Fruit fly (Drosophila melanogaster) whole organism, prepupa: ENCODE data around the gene Fign.
A peak's percentile ranks its signal among the peaks of the same experiment; 100 is the strongest.

Experiments used
- Blimp-1 ChIP-seq: fragments of 200-800 bp; sonication (Bioruptor generic); optimal IDR thresholded peaks from 3 replicates; lab custom pipeline; 2017; ENCODE audit warnings: missing biosample characterization, missing genetic modification characterization, mild to moderate bottlenecking, moderate library complexity, missing genetic modification reagents
- CG10631 ChIP-seq: fragments of 200-800 bp; sonication (Bioruptor generic); optimal IDR thresholded peaks from 2 replicates; lab custom pipeline; 2016; ENCODE audit warnings: missing biosample characterization, missing genetic modification characterization
- CG11294 ChIP-seq: fragments of 200-800 bp; sonication (Bioruptor generic); IDR thresholded peaks from 2 replicates; pipeline ENCODE4 v1.3.6; 2022; ENCODE audit warnings: missing biosample characterization, missing genetic modification characterization
- CG11762 ChIP-seq: fragments of 200-800 bp; sonication (Bioruptor generic); optimal IDR thresholded peaks from 3 replicates; lab custom pipeline; 2016; ENCODE audit warnings: missing biosample characterization, missing genetic modification characterization; ENCODE audit not compliant: insufficient read depth
- CG11902 ChIP-seq: fragments of 200-800 bp; sonication (Bioruptor generic); optimal IDR thresholded peaks from 3 replicates; lab custom pipeline; 2016; ENCODE audit warnings: missing biosample characterization, missing genetic modification characterization
- CG15336 ChIP-seq: fragments of 200-800 bp; sonication (Bioruptor generic); IDR thresholded peaks from 2 replicates; pipeline ENCODE4 v1.3.6; 2022; ENCODE audit warnings: missing biosample characterization, missing genetic modification characterization
- CG31627 ChIP-seq: fragments of 200-800 bp; sonication (Bioruptor generic); optimal IDR thresholded peaks from 3 replicates; lab custom pipeline; 2016; ENCODE audit warnings: missing biosample characterization, missing genetic modification characterization
- CG32006 ChIP-seq: fragments of 200-800 bp; sonication (Bioruptor generic); optimal IDR thresholded peaks from 3 replicates; lab custom pipeline; 2017; ENCODE audit warnings: missing biosample characterization, mild to moderate bottlenecking, missing genetic modification characterization
- CG34406 ChIP-seq: fragments of 200-800 bp; sonication (Bioruptor generic); optimal IDR thresholded peaks from 3 replicates; lab custom pipeline; 2016; ENCODE audit warnings: missing biosample characterization, missing genetic modification characterization
- CG3919 ChIP-seq: fragments of 200-800 bp; sonication (Bioruptor generic); optimal IDR thresholded peaks from 3 replicates; lab custom pipeline; 2016; ENCODE audit warnings: missing biosample characterization, missing genetic modification characterization
- CG6163 ChIP-seq: fragments of 200-800 bp; sonication (Bioruptor generic); IDR thresholded peaks from 3 replicates; pipeline ENCODE4 v1.3.6; 2022; ENCODE audit warnings: missing biosample characterization, missing genetic modification characterization
- CG6276 ChIP-seq: fragments of 200-800 bp; sonication (Bioruptor generic); optimal IDR thresholded peaks from 2 replicates; lab custom pipeline; 2017; ENCODE audit warnings: missing biosample characterization, mild to moderate bottlenecking, missing genetic modification characterization
- CG6792 ChIP-seq: fragments of 200-800 bp; sonication (Bioruptor generic); optimal IDR thresholded peaks from 3 replicates; lab custom pipeline; 2016; ENCODE audit warnings: missing biosample characterization, missing genetic modification characterization
- CG6854 ChIP-seq: fragments of 200-800 bp; sonication (Bioruptor generic); optimal IDR thresholded peaks from 2 replicates; lab custom pipeline; 2017; ENCODE audit warnings: missing biosample characterization, mild to moderate bottlenecking, missing genetic modification characterization
- CG7368 ChIP-seq: fragments of 200-800 bp; sonication (Bioruptor generic); optimal IDR thresholded peaks from 3 replicates; lab custom pipeline; 2016; ENCODE audit warnings: missing biosample characterization, missing genetic modification characterization
- CG8119 ChIP-seq: fragments of 200-800 bp; sonication (Bioruptor generic); IDR thresholded peaks from 3 replicates; pipeline ENCODE4 v1.3.6; 2022; ENCODE audit warnings: missing biosample characterization, missing genetic modification characterization
- CG8319 ChIP-seq: fragments of 200-800 bp; sonication (Bioruptor generic); optimal IDR thresholded peaks from 3 replicates; lab custom pipeline; 2016; ENCODE audit warnings: missing biosample characterization, missing genetic modification characterization
- CG8632 ChIP-seq: fragments of 200-800 bp; sonication (Bioruptor generic); optimal IDR thresholded peaks from 3 replicates; lab custom pipeline; 2016; ENCODE audit warnings: missing biosample characterization, missing genetic modification characterization
- CG9139 ChIP-seq: fragments of 200-800 bp; sonication (Bioruptor generic); optimal IDR thresholded peaks from 3 replicates; lab custom pipeline; 2017; ENCODE audit warnings: missing biosample characterization, mild to moderate bottlenecking, missing genetic modification characterization
- Eip78C ChIP-seq: fragments of 200-800 bp; sonication (Bioruptor generic); peaks from one replicate; lab custom pipeline; 2016; ENCODE audit warnings: missing biosample characterization, missing genetic modification characterization
- Eip93F ChIP-seq: fragments of 200-800 bp; sonication (Bioruptor generic); optimal IDR thresholded peaks from 2 replicates; lab custom pipeline; 2016; ENCODE audit warnings: missing biosample characterization, mild to moderate bottlenecking, missing genetic modification characterization
- Ets21C ChIP-seq: fragments of 200-800 bp; sonication (Bioruptor generic); optimal IDR thresholded peaks from 3 replicates; lab custom pipeline; 2016; ENCODE audit warnings: missing biosample characterization, missing genetic modification characterization
- Ets96B ChIP-seq: fragments of 200-800 bp; optimal IDR thresholded peaks from 2 replicates; lab custom pipeline; 2019; ENCODE audit warnings: missing biosample characterization, mild to moderate bottlenecking, missing genetic modification characterization, moderate library complexity
- Gug ChIP-seq: fragments of 200-800 bp; sonication (Bioruptor generic); IDR thresholded peaks from 2 replicates; pipeline ENCODE4 v1.3.6; 2022; ENCODE audit warnings: missing biosample characterization, missing genetic modification characterization
- Hr38 ChIP-seq: sonication (Bioruptor generic); optimal IDR thresholded peaks from 2 replicates; lab custom pipeline; 2016; ENCODE audit warnings: missing biosample characterization, missing genetic modification characterization
- Hr39 ChIP-seq: fragments of 200-800 bp; sonication (Bioruptor generic); optimal IDR thresholded peaks from 2 replicates; lab custom pipeline; 2016; ENCODE audit warnings: missing biosample characterization, missing genetic modification characterization
- Hr4 ChIP-seq: fragments of 200-800 bp; sonication (Bioruptor generic); optimal IDR thresholded peaks from 3 replicates; lab custom pipeline; 2016; ENCODE audit warnings: missing biosample characterization, missing genetic modification characterization
- Lpt ChIP-seq: fragments of 200-800 bp; sonication (Bioruptor generic); optimal IDR thresholded peaks from 3 replicates; lab custom pipeline; 2016; ENCODE audit warnings: missing biosample characterization, missing genetic modification characterization
- Met ChIP-seq: fragments of 200-800 bp; sonication (Bioruptor generic); optimal IDR thresholded peaks from 3 replicates; lab custom pipeline; 2016; ENCODE audit warnings: missing biosample characterization, missing genetic modification characterization
- OdsH ChIP-seq: fragments of 200-800 bp; sonication (Bioruptor generic); optimal IDR thresholded peaks from 3 replicates; lab custom pipeline; 2016; ENCODE audit warnings: missing biosample characterization, missing genetic modification characterization
- Smox ChIP-seq: fragments of 200-800 bp; sonication (Bioruptor generic); optimal IDR thresholded peaks from 3 replicates; lab custom pipeline; 2016; ENCODE audit warnings: missing biosample characterization, missing genetic modification characterization
- Sox102F ChIP-seq: fragments of 200-800 bp; sonication (Bioruptor generic); optimal IDR thresholded peaks from 2 replicates; lab custom pipeline; 2016; ENCODE audit warnings: missing biosample characterization, mild to moderate bottlenecking, missing genetic modification characterization
- Sox14 ChIP-seq: fragments of 200-800 bp; sonication (Bioruptor generic); optimal IDR thresholded peaks from 3 replicates; lab custom pipeline; 2016; ENCODE audit warnings: missing biosample characterization, missing genetic modification characterization
- Sox15 ChIP-seq: fragments of 200-800 bp; sonication (Bioruptor generic); optimal IDR thresholded peaks from 3 replicates; lab custom pipeline; 2016; ENCODE audit warnings: missing biosample characterization, missing genetic modification characterization
- achi ChIP-seq: fragments of 200-800 bp; sonication (Bioruptor generic); optimal IDR thresholded peaks from 3 replicates; lab custom pipeline; 2016; ENCODE audit warnings: missing biosample characterization, missing genetic modification characterization
- acj6 ChIP-seq: fragments of 200-800 bp; sonication (Bioruptor generic); optimal IDR thresholded peaks from 3 replicates; lab custom pipeline; 2016; ENCODE audit warnings: missing biosample characterization, missing genetic modification characterization
- cyc ChIP-seq: fragments of 200-800 bp; sonication (Bioruptor generic); optimal IDR thresholded peaks from 3 replicates; lab custom pipeline; 2016; ENCODE audit warnings: missing biosample characterization, missing genetic modification characterization
- dac ChIP-seq: fragments of 200-800 bp; sonication (Bioruptor generic); optimal IDR thresholded peaks from 2 replicates; lab custom pipeline; 2017; ENCODE audit warnings: missing biosample characterization, mild to moderate bottlenecking, missing genetic modification characterization
- dsx ChIP-seq: fragments of 200-800 bp; optimal IDR thresholded peaks from 3 replicates; lab custom pipeline; 2019; ENCODE audit warnings: missing biosample characterization, mild to moderate bottlenecking, missing genetic modification characterization, moderate library complexity; ENCODE audit not compliant: poor library complexity, severe bottlenecking
- esn ChIP-seq: fragments of 200-800 bp; sonication (Bioruptor generic); optimal IDR thresholded peaks from 2 replicates; lab custom pipeline; 2016; ENCODE audit warnings: missing biosample characterization, mild to moderate bottlenecking, missing genetic modification characterization, moderate library complexity
- fd59A ChIP-seq: fragments of 200-800 bp; sonication (Bioruptor generic); optimal IDR thresholded peaks from 2 replicates; lab custom pipeline; 2017; ENCODE audit warnings: missing biosample characterization, mild to moderate bottlenecking, missing genetic modification characterization, missing genetic modification reagents
- fd85E ChIP-seq: fragments of 200-800 bp; sonication (Bioruptor generic); optimal IDR thresholded peaks from 3 replicates; lab custom pipeline; 2016; ENCODE audit warnings: missing biosample characterization, missing genetic modification characterization
- lz ChIP-seq: fragments of 200-800 bp; sonication (Bioruptor generic); optimal IDR thresholded peaks from 3 replicates; lab custom pipeline; 2016; ENCODE audit warnings: missing biosample characterization, missing genetic modification characterization
- net ChIP-seq: fragments of 200-800 bp; sonication (Bioruptor generic); optimal IDR thresholded peaks from 3 replicates; lab custom pipeline; 2016; ENCODE audit warnings: missing biosample characterization, missing genetic modification characterization
- pdm3 ChIP-seq: fragments of 200-800 bp; sonication (Bioruptor generic); optimal IDR thresholded peaks from 3 replicates; lab custom pipeline; 2016; ENCODE audit warnings: missing biosample characterization, missing genetic modification characterization
- salr ChIP-seq, 2 experiments: fragments of 200-800 bp; sonication (Bioruptor generic); optimal IDR thresholded peaks; 3 replicates each; lab custom pipeline; 2016 to 2018; ENCODE audit warnings: missing biosample characterization in 2 of 2, missing genetic modification characterization in 2 of 2, mild to moderate bottlenecking in 1 of 2
- spab ChIP-seq: fragments of 200-800 bp; sonication (Bioruptor generic); optimal IDR thresholded peaks from 2 replicates; lab custom pipeline; 2017; ENCODE audit warnings: missing biosample characterization, mild to moderate bottlenecking, missing genetic modification characterization, missing genetic modification reagents
- ss ChIP-seq, 2 experiments: fragments of 200-800 bp; sonication (Bioruptor generic); optimal IDR thresholded peaks; 2 replicates in 1 of 2; 3 replicates in 1 of 2; lab custom pipeline; 2017 to 2018; ENCODE audit warnings: mild to moderate bottlenecking in 2 of 2, missing biosample characterization in 2 of 2, missing genetic modification characterization in 2 of 2, moderate library complexity in 1 of 2
- svp ChIP-seq: fragments of 200-800 bp; sonication (Bioruptor generic); peaks from one replicate; lab custom pipeline; 2016; ENCODE audit warnings: missing biosample characterization, missing genetic modification characterization
- topi ChIP-seq: fragments of 200-800 bp; sonication (Bioruptor generic); optimal IDR thresholded peaks from 3 replicates; lab custom pipeline; 2016; ENCODE audit warnings: missing biosample characterization, missing genetic modification characterization
- vri ChIP-seq: fragments of 200-800 bp; sonication (Bioruptor generic); optimal IDR thresholded peaks from 3 replicates; lab custom pipeline; 2016; ENCODE audit warnings: missing biosample characterization, mild to moderate bottlenecking, missing genetic modification characterization

Gene Fign

dm6 chr2L:3341231-3341935 lies 21.7 kb upstream of the Fign start:
- TF ChIP-seq fd59A (GFP tag; lab: Kevin White, UChicago), result no peak
- TF ChIP-seq CG31627 (GFP tag; lab: Kevin White, UChicago), result peak; percentile 69
- no peak for TF ChIP-seq CG11762
- TF ChIP-seq Smox (GFP tag; lab: Kevin White, UChicago), result peak; percentile 78
- TF ChIP-seq Gug (GFP tag; lab: Robert Waterston, UW), result no peak
- TF ChIP-seq CG10631, result peak; percentile 43
- TF ChIP-seq CG8119 (GFP tag; lab: Robert Waterston, UW), result peak; percentile 44; the same call in 1 of the 3 replicates
- no peak for TF ChIP-seq Hr38 (GFP tag; lab: Kevin White, UChicago)
- peak; percentile 86 for TF ChIP-seq svp (GFP tag; lab: Kevin White, UChicago)
- TF ChIP-seq CG11902 (GFP tag; lab: Kevin White, UChicago), result peak; percentile 45
- no peak for TF ChIP-seq CG9139 (GFP tag; lab: Kevin White, UChicago)
- TF ChIP-seq Met (GFP tag; lab: Kevin White, UChicago), result peak; percentile 89
- TF ChIP-seq CG8632 (GFP tag; lab: Kevin White, UChicago), result peak; percentile 60
- peak; percentile 82 for TF ChIP-seq Blimp-1
- TF ChIP-seq CG6276 (GFP tag; lab: Kevin White, UChicago), result peak; percentile 34
- no peak for TF ChIP-seq ss (GFP tag; optimal IDR thresholded peaks at IDR 0.05; lab: Kevin White, UChicago)
- TF ChIP-seq Sox15 (GFP tag; lab: Kevin White, UChicago), result no peak
- peak; percentile 75 for TF ChIP-seq CG6792 (GFP tag; lab: Kevin White, UChicago)
- peak; percentile 80 for TF ChIP-seq Ets21C (GFP tag; lab: Kevin White, UChicago)
- TF ChIP-seq salr (GFP tag; optimal IDR thresholded peaks at IDR 0.05; lab: Kevin White, UChicago), result peak in 1 of 2 experiments; percentile 21
- no peak for TF ChIP-seq Ets96B (tag; lab: Kevin White, UChicago)
- peak; percentile 73 for TF ChIP-seq pdm3 (GFP tag; lab: Kevin White, UChicago)
- TF ChIP-seq Lpt, result no peak
- TF ChIP-seq CG32006 (GFP tag; lab: Kevin White, UChicago), result peak; percentile 49
- TF ChIP-seq Eip78C, result peak; percentile 65
- no peak for TF ChIP-seq dac (GFP tag; lab: Kevin White, UChicago)
- no peak for TF ChIP-seq CG11294 (GFP tag; lab: Robert Waterston, UW)
- peak; percentile 69 for TF ChIP-seq CG34406
- TF ChIP-seq cyc (GFP tag; lab: Kevin White, UChicago), result peak; percentile 39
- TF ChIP-seq Sox102F (GFP tag; lab: Kevin White, UChicago), result peak; percentile 88
- TF ChIP-seq vri (GFP tag; lab: Kevin White, UChicago), result peak; percentile 98
- TF ChIP-seq Sox14, result peak; percentile 71
- TF ChIP-seq CG8319 (GFP tag; lab: Kevin White, UChicago), result peak; percentile 6
- TF ChIP-seq OdsH (GFP tag; lab: Kevin White, UChicago), result peak; percentile 81
- TF ChIP-seq CG6854 (GFP tag; lab: Kevin White, UChicago), result peak; percentile 75
- no peak for TF ChIP-seq fd85E
- TF ChIP-seq CG3919, result peak; percentile 19
- TF ChIP-seq spab (GFP tag; lab: Kevin White, UChicago), result no peak
- TF ChIP-seq CG7368, result peak; percentile 17
- TF ChIP-seq acj6 (GFP tag; lab: Kevin White, UChicago), result peak; percentile 77
- TF ChIP-seq lz (GFP tag; lab: Kevin White, UChicago), result peak; percentile 75
- no peak for TF ChIP-seq dsx
- TF ChIP-seq Eip93F (GFP tag; lab: Kevin White, UChicago), result peak; percentile 78
- peak; percentile 57 for TF ChIP-seq net
- TF ChIP-seq Hr4 (GFP tag; lab: Kevin White, UChicago), result peak; percentile 50
- peak; percentile 57 for TF ChIP-seq achi (GFP tag; lab: Kevin White, UChicago)
- peak; percentile 51 for TF ChIP-seq Hr39 (GFP tag; lab: Kevin White, UChicago)
- TF ChIP-seq CG6163 (GFP tag; lab: Robert Waterston, UW), result peak; percentile 48; the same call in 1 of the 3 replicates
- peak; percentile 71 for TF ChIP-seq topi (GFP tag; lab: Kevin White, UChicago)
- peak; percentile 65; the same call in 1 of the 2 replicates for TF ChIP-seq CG15336
- peak; percentile 94 for TF ChIP-seq esn (GFP tag; lab: Kevin White, UChicago)
